Worm (Caenorhabditis elegans) whole organism, L4/young adult: ENCODE measurements around the gene F35C5.1.

ENCODE experiments used
- dao-5 ChIP-seq: sonication (generic microtip); optimal IDR thresholded peaks from 2 replicates; lab custom pipeline; 2016; ENCODE audit warnings: missing genotype, missing genetic modification characterization, moderate library complexity, missing compliant biosample characterization
- him-1 ChIP-seq: sonication (generic microtip); optimal IDR thresholded peaks from 2 replicates; lab custom pipeline; 2016; ENCODE audit warnings: missing genotype, missing genetic modification reagents, missing genetic modification characterization, missing compliant biosample characterization

DNA sequence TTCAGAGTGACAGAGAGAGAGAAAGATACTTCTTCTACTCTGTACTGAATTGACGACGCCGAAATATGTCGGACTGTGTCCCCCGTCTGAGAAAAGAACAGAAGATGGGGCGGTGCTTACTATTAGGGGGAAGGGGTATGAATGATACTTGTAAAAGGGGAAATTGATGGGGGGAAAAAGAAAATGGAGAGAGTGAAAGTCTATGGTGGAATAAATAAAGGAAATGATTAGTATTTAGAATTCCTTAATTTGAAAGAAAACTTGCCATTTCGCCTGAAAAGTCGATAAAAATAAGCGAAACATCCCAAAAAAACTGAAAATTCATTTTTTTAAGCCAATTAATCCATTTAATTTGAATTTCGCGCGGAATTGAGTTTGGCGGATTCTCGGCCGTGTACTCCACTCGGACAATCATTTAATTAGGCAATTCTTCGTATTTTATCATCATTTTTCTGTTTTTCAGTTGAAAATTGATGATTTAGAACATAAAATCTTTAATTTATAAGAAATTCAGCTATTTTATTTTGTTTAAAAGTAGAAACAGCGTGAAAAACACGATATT lies 34.0 kb downstream of the F35C5.1 start, which contains the start of gene F35C5.12:
- TF ChIP-seq dao-5 (tag; lab: Kevin White, UChicago) (no peak), him-1 (no peak)
